Fruit fly (Drosophila melanogaster): ENCODE measurements around the gene Vps29.

Gene Vps29

DNA sequence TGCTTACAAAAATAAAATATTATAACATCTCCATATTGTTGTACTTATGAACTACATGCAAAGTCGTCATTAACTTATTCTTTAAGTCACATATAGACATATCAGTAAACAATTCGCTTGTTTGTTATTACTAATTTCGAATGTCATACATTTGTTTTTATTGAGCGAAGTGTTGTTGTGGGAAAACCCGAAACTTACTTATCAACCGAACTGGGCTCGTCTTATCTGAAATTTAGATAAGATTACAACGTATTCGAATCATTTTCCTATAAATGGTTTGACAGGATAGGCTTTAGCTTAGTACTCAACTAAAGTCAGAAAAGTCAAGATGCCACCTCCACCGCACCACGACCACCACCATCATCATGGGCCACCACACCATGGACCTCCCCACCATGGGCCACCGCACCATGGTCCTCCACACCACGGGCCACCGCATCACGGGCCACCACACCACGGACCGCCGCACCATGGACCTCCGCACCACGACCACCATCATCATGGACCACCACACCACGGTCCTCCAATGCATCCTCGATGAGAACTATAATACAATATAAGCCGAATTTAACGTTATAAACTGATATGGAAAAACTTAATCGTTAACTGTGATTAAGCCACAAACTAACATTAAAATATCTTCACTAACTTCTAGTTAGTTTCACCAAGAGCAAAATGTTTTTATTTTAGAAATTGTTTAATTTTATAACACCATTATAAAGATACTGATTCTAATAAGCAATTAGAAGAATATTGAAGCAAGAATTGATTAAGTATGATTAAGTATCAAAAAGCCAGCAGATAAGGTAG lies 49.6 kb downstream of the Vps29 start, which contains the start of the genes CG43349 and CG5011:
Gene CG43349 (plus strand): TSS at position 294 of the 810 bp plus-strand sequence.
Gene CG5011 (plus strand): TSS at position 760 of the 810 bp plus-strand sequence.
- no peak for TF ChIP-seq CG8478 (optimal IDR thresholded peaks at IDR 0.05)
- no peak for TF ChIP-seq CTCF (optimal IDR thresholded peaks at IDR 0.05)
